Worm (Caenorhabditis elegans) whole organism, L4/young adult: ENCODE results near the gene Y45G12B.2.

Source experiments
- W03F9.2 ChIP-seq: fragments of 150-350 bp; optimal IDR thresholded peaks from 2 replicates; lab custom pipeline; 2014; ENCODE audit warnings: missing biosample characterization, missing genetic modification characterization
- dao-5 ChIP-seq: sonication (generic microtip); optimal IDR thresholded peaks from 2 replicates; lab custom pipeline; 2016; ENCODE audit warnings: missing genotype, missing genetic modification characterization, moderate library complexity, missing compliant biosample characterization
- him-1 ChIP-seq: sonication (generic microtip); optimal IDR thresholded peaks from 2 replicates; lab custom pipeline; 2016; ENCODE audit warnings: missing genotype, missing genetic modification reagents, missing genetic modification characterization, missing compliant biosample characterization

DNA sequence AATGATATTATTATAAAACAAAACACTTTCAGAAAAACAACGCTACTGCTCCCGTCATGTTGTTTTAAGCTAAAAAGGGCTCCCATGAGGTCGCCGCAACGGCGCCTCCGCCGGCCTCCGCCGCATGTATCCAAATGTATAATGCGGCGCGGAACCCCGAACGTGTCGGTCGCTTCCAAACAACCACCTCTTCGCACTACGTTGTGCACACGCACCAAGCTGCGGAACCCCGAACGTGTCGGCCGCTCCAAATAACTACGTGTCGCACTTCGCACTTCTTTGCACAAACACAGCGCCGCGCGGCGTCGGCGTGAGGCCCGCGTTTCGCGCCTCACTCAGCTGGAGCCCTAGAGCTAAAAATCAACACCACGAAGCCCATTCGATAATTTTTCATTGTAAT lies 22.4 kb downstream of the Y45G12B.2 start:
- no peak for TF ChIP-seq him-1 (tag; lab: Kevin White, UChicago)
- no peak for TF ChIP-seq W03F9.2
- TF ChIP-seq dao-5 (tag; lab: Kevin White, UChicago) = no peak
